Worm (Caenorhabditis elegans) whole organism, mixed stage, embryonic: ENCODE results near the gene gfat-1.

Experiments used
- M03D4.4 ChIP-seq: sonication (generic microtip); optimal IDR thresholded peaks from 2 replicates; lab custom pipeline; 2017; ENCODE audit warnings: mild to moderate bottlenecking, missing genetic modification characterization, missing compliant biosample characterization
- bed-3 ChIP-seq: fragments of 200-800 bp; sonication (Bioruptor generic); optimal IDR thresholded peaks from 3 replicates; lab custom pipeline; 2018; ENCODE audit warnings: mild to moderate bottlenecking, missing genetic modification characterization, moderate library complexity, missing compliant biosample characterization
- blmp-1 ChIP-seq: fragments of 150-350 bp; optimal IDR thresholded peaks from 2 replicates; lab custom pipeline; 2014; ENCODE audit warnings: missing biosample characterization, missing genetic modification characterization
- ceh-39 ChIP-seq: fragments of 150-350 bp; optimal IDR thresholded peaks from 2 replicates; lab custom pipeline; 2014; ENCODE audit warnings: missing biosample characterization, missing genetic modification characterization
- ceh-43 ChIP-seq: fragments of 200-800 bp; sonication (Bioruptor generic); optimal IDR thresholded peaks from 2 replicates; lab custom pipeline; 2018; ENCODE audit warnings: mild to moderate bottlenecking, missing genetic modification characterization, moderate library complexity, missing compliant biosample characterization
- ceh-83 ChIP-seq: fragments of 200-800 bp; sonication (Bioruptor generic); optimal IDR thresholded peaks from 2 replicates; lab custom pipeline; 2018; ENCODE audit warnings: mild to moderate bottlenecking, missing genetic modification characterization, missing compliant biosample characterization
- ces-1 ChIP-seq: fragments of 150-350 bp; optimal IDR thresholded peaks from 2 replicates; lab custom pipeline; 2014; ENCODE audit warnings: missing biosample characterization, missing genetic modification reagents, missing genetic modification characterization
- cnd-1 ChIP-seq: fragments of 200-800 bp; sonication (Bioruptor generic); optimal IDR thresholded peaks from 2 replicates; lab custom pipeline; 2018; ENCODE audit warnings: mild to moderate bottlenecking, missing genetic modification characterization, missing compliant biosample characterization
- drap-1 ChIP-seq: fragments of 200-800 bp; sonication (Bioruptor generic); optimal IDR thresholded peaks from 3 replicates; lab custom pipeline; 2018; ENCODE audit warnings: mild to moderate bottlenecking, missing genetic modification characterization, missing compliant biosample characterization
- elt-1 ChIP-seq: sonication (generic microtip); optimal IDR thresholded peaks from 2 replicates; lab custom pipeline; 2017; ENCODE audit warnings: missing genetic modification characterization, mild to moderate bottlenecking, missing compliant biosample characterization, antibody characterized with exemption, moderate library complexity, borderline replicate concordance; ENCODE audit not compliant: insufficient read depth
- elt-3 ChIP-seq: fragments of 150-350 bp; optimal IDR thresholded peaks from 2 replicates; lab custom pipeline; 2014; ENCODE audit warnings: missing biosample characterization, missing genetic modification characterization
- flh-1 ChIP-seq: fragments of 200-800 bp; sonication (Bioruptor generic); optimal IDR thresholded peaks from 2 replicates; lab custom pipeline; 2018; ENCODE audit warnings: mild to moderate bottlenecking, missing genetic modification characterization, moderate library complexity, missing compliant biosample characterization
- ham-2 ChIP-seq: fragments of 200-800 bp; sonication (Bioruptor generic); optimal IDR thresholded peaks from 2 replicates; lab custom pipeline; 2018; ENCODE audit warnings: mild to moderate bottlenecking, missing genetic modification characterization, missing compliant biosample characterization
- hlh-1 ChIP-seq: fragments of 150-350 bp; optimal IDR thresholded peaks from 2 replicates; lab custom pipeline; 2014; ENCODE audit warnings: missing biosample characterization, missing genetic modification reagents, missing genetic modification characterization
- lin-13 ChIP-seq: fragments of 150-350 bp; optimal IDR thresholded peaks from 2 replicates; lab custom pipeline; 2014; ENCODE audit warnings: missing biosample characterization, missing genetic modification characterization
- lin-32 ChIP-seq: fragments of 200-800 bp; sonication (Bioruptor generic); optimal IDR thresholded peaks from 2 replicates; lab custom pipeline; 2018; ENCODE audit warnings: mild to moderate bottlenecking, missing genetic modification characterization, missing compliant biosample characterization
- lsy-2 ChIP-seq: fragments of 150-350 bp; optimal IDR thresholded peaks from 2 replicates; lab custom pipeline; 2014; ENCODE audit warnings: missing biosample characterization, missing genetic modification characterization
- mab-5 ChIP-seq: fragments of 150-350 bp; optimal IDR thresholded peaks from 2 replicates; lab custom pipeline; 2014; ENCODE audit warnings: missing biosample characterization, missing genetic modification characterization
- mep-1 ChIP-seq: fragments of 150-350 bp; optimal IDR thresholded peaks from 2 replicates; lab custom pipeline; 2017; ENCODE audit warnings: missing biosample characterization, missing genetic modification reagents, missing genetic modification characterization, inconsistent platforms
- mls-2 ChIP-seq: sonication (generic microtip); optimal IDR thresholded peaks from 2 replicates; lab custom pipeline; 2016; ENCODE audit warnings: mild to moderate bottlenecking, missing genetic modification characterization, moderate library complexity, missing compliant biosample characterization
- nhr-12 ChIP-seq: fragments of 150-350 bp; optimal IDR thresholded peaks from 2 replicates; lab custom pipeline; 2014; ENCODE audit warnings: missing biosample characterization, missing genetic modification characterization
- nhr-2 ChIP-seq: fragments of 150-350 bp; optimal IDR thresholded peaks from 2 replicates; lab custom pipeline; 2014; ENCODE audit warnings: missing biosample characterization, missing genetic modification characterization
- nhr-237 ChIP-seq: fragments of 150-350 bp; optimal IDR thresholded peaks from 2 replicates; lab custom pipeline; 2014; ENCODE audit warnings: missing biosample characterization, missing genetic modification characterization
- nhr-28 ChIP-seq: fragments of 150-350 bp; optimal IDR thresholded peaks from 2 replicates; lab custom pipeline; 2014; ENCODE audit warnings: missing biosample characterization, missing genetic modification characterization
- nhr-76 ChIP-seq: sonication (generic microtip); optimal IDR thresholded peaks from 2 replicates; lab custom pipeline; 2017; ENCODE audit warnings: missing biosample characterization, missing genetic modification characterization
- pha-4 ChIP-seq: fragments of 150-350 bp; optimal IDR thresholded peaks from 2 replicates; lab custom pipeline; 2018; ENCODE audit warnings: missing biosample characterization, missing genetic modification reagents, missing genetic modification characterization
- sem-2 ChIP-seq: fragments of 200-800 bp; sonication (Bioruptor generic); optimal IDR thresholded peaks from 2 replicates; lab custom pipeline; 2018; ENCODE audit warnings: mild to moderate bottlenecking, missing genetic modification characterization, missing compliant biosample characterization
- snpc-4 ChIP-seq: fragments of 150-350 bp; optimal IDR thresholded peaks from 2 replicates; lab custom pipeline; 2014; ENCODE audit warnings: missing biosample characterization, missing genetic modification characterization
- sptf-1 ChIP-seq: sonication (generic microtip); optimal IDR thresholded peaks from 2 replicates; lab custom pipeline; 2017; ENCODE audit warnings: mild to moderate bottlenecking, missing genetic modification characterization, moderate library complexity, missing compliant biosample characterization
- tbx-8 ChIP-seq: fragments of 200-800 bp; sonication (Bioruptor generic); optimal IDR thresholded peaks from 2 replicates; lab custom pipeline; 2018; ENCODE audit warnings: mild to moderate bottlenecking, missing genetic modification characterization, moderate library complexity, missing compliant biosample characterization
- unc-120 ChIP-seq: sonication (generic microtip); optimal IDR thresholded peaks from 2 replicates; lab custom pipeline; 2017; ENCODE audit warnings: missing genetic modification characterization, missing compliant biosample characterization; ENCODE audit not compliant: poor library complexity, severe bottlenecking
- unc-39 ChIP-seq: fragments of 150-350 bp; optimal IDR thresholded peaks from 2 replicates; lab custom pipeline; 2014; ENCODE audit warnings: missing biosample characterization, missing genetic modification characterization
- unc-62 ChIP-seq: fragments of 150-350 bp; optimal IDR thresholded peaks from 2 replicates; lab custom pipeline; 2014; ENCODE audit warnings: missing biosample characterization, missing genetic modification reagents, missing genetic modification characterization
- zip-8 ChIP-seq: fragments of 150-350 bp; optimal IDR thresholded peaks from 2 replicates; lab custom pipeline; 2014; ENCODE audit warnings: missing biosample characterization, missing genetic modification characterization
- ztf-11 ChIP-seq: fragments of 150-350 bp; optimal IDR thresholded peaks from 2 replicates; lab custom pipeline; 2014; ENCODE audit warnings: missing biosample characterization, missing genetic modification characterization

gfat-1 gene

DNA sequence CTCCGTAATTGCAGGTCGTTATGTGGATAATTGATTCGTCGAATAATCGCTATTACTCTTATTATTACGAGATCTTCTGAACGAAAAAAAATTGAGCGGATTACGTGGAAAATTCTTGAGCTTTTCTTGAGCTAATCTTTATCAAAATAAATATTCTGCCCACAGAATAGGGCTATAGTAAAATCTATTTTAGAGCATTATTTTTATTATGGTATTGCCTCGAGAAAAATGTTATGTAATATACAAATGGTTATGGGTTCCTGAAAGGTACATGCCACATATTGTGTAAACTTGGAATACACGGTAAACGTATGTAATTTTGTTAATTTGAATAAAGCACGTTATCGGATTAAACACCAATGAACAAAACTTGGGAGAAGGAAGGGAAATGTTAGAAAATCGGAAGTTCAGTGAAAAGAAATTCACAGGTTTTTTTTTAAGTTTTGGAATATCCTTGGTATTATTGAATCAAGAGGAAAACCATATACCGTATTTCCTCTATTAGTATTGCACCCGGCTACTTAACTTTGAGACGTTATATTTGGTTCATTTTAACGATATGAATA lies 42.1 kb upstream of the gfat-1 start (continued):
- TF ChIP-seq mab-5 (tag; lab: Kevin White, UChicago) (no peak), hlh-1 (tag; lab: Kevin White, UChicago) (no peak), blmp-1 (tag; lab: Kevin White, UChicago) (no peak), unc-62 (GFP tag; lab: Kevin White, UChicago) (no peak), lin-13 (tag; lab: Kevin White, UChicago) (no peak), mep-1 (no peak), flh-1 (GFP tag; lab: Kevin White, UChicago) (no peak), sptf-1 (tag; lab: Kevin White, UChicago) (no peak), unc-39 (tag; lab: Kevin White, UChicago) (no peak)

DNA sequence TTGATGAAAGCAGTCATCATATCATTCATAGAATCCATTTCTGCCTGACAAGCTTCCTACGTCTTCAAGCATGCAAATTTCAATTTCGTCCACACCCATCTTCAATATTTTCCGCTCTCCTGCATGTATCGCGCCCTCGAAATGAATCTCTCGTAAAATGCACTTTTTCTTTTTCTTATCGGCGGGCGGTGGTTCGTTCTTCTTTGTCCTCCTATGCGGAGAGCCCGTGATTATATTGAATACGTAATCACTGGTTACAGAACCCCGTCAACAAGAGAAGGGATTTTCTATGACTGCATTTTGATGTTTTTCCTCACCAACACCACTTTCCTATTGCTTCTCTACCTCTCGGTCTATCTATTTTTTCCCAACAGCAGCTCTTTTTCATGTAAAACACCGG lies 41.4 kb upstream of the gfat-1 start:
- TF ChIP-seq bed-3 (GFP tag; lab: Kevin White, UChicago) (no peak), unc-120 (tag; lab: Kevin White, UChicago) (no peak), mep-1 (no peak), mab-5 (tag; lab: Kevin White, UChicago) (no peak), snpc-4 (tag; lab: Kevin White, UChicago) (no peak), hlh-1 (tag; lab: Kevin White, UChicago) (peak; percentile 16), mls-2 (no peak), zip-8 (tag; lab: Kevin White, UChicago) (no peak), nhr-12 (tag; lab: Kevin White, UChicago) (no peak), nhr-76 (tag; lab: Kevin White, UChicago) (no peak), nhr-2 (tag; lab: Kevin White, UChicago) (no peak), M03D4.4 (tag; lab: Kevin White, UChicago) (no peak), pha-4 (tag; lab: Kevin White, UChicago) (no peak), sptf-1 (tag; lab: Kevin White, UChicago) (peak; percentile 51), elt-3 (tag; lab: Kevin White, UChicago) (no peak)

ce11 chrII:11635745-11636161 lies 40.5 kb upstream of the gfat-1 start:
- TF ChIP-seq flh-1 (GFP tag; lab: Kevin White, UChicago): no peak
- peak; percentile 89 for TF ChIP-seq nhr-2 (tag; lab: Kevin White, UChicago)
- TF ChIP-seq lin-13 (tag; lab: Kevin White, UChicago): no peak
- no peak for TF ChIP-seq elt-1 (tag; lab: Kevin White, UChicago)
- TF ChIP-seq nhr-237 (tag; lab: Kevin White, UChicago): peak; percentile 83
- peak; percentile 83 for TF ChIP-seq ces-1 (GFP tag; lab: Kevin White, UChicago)
- TF ChIP-seq elt-3 (tag; lab: Kevin White, UChicago): no peak
- peak; percentile 94 for TF ChIP-seq cnd-1 (tag; lab: Kevin White, UChicago)
- peak; percentile 60 for TF ChIP-seq mls-2
- TF ChIP-seq bed-3 (GFP tag; lab: Kevin White, UChicago): peak; percentile 6
- peak; percentile 97 for TF ChIP-seq hlh-1 (tag; lab: Kevin White, UChicago)
- TF ChIP-seq unc-120 (tag; lab: Kevin White, UChicago): peak; percentile 61
- no peak for TF ChIP-seq M03D4.4 (tag; lab: Kevin White, UChicago)
- peak; percentile 55 for TF ChIP-seq blmp-1 (tag; lab: Kevin White, UChicago)
- peak; percentile 73 for TF ChIP-seq sptf-1 (tag; lab: Kevin White, UChicago)
- no peak for TF ChIP-seq drap-1 (GFP tag; lab: Kevin White, UChicago)
- no peak for TF ChIP-seq unc-39 (tag; lab: Kevin White, UChicago)
- peak; percentile 85 for TF ChIP-seq ztf-11 (tag; lab: Kevin White, UChicago)
- TF ChIP-seq ceh-39 (tag; lab: Kevin White, UChicago): peak; percentile 85
- peak; percentile 36 for TF ChIP-seq mab-5 (tag; lab: Kevin White, UChicago)
- TF ChIP-seq lin-32 (GFP tag; lab: Kevin White, UChicago): peak; percentile 95
- peak; percentile 31 for TF ChIP-seq pha-4 (tag; lab: Kevin White, UChicago)
- peak; percentile 97 for TF ChIP-seq unc-62 (GFP tag; lab: Kevin White, UChicago)
- peak; percentile 44 for TF ChIP-seq tbx-8 (GFP tag; lab: Kevin White, UChicago)
- peak; percentile 98 for TF ChIP-seq ham-2 (GFP tag; lab: Kevin White, UChicago)
- peak; percentile 61 for TF ChIP-seq nhr-28 (tag; lab: Kevin White, UChicago)
- peak; percentile 62 for TF ChIP-seq mep-1
- no peak for TF ChIP-seq nhr-76 (tag; lab: Kevin White, UChicago)
- peak; percentile 52 for TF ChIP-seq lsy-2
- TF ChIP-seq sem-2 (GFP tag; lab: Kevin White, UChicago): no peak
- peak; percentile 13 for TF ChIP-seq ceh-43 (GFP tag; lab: Kevin White, UChicago)
- TF ChIP-seq nhr-12 (tag; lab: Kevin White, UChicago): no peak
- TF ChIP-seq ceh-83 (GFP tag; lab: Kevin White, UChicago): no peak
- no peak for TF ChIP-seq snpc-4 (tag; lab: Kevin White, UChicago)
- peak; percentile 32 for TF ChIP-seq zip-8 (tag; lab: Kevin White, UChicago)
